Worm (Caenorhabditis elegans) whole organism, L1 larva: Measurements from ENCODE around the gene F18E9.1.
A peak's percentile ranks its signal among the peaks of the same experiment; 100 is the strongest.

Source experiments
- C04F5.9 ChIP-seq: sonication (generic microtip); optimal IDR thresholded peaks from 2 replicates; lab custom pipeline; 2016; ENCODE audit warnings: missing genetic modification characterization, missing compliant biosample characterization
- C34B4.2 ChIP-seq: sonication (generic microtip); optimal IDR thresholded peaks from 2 replicates; lab custom pipeline; 2017; ENCODE audit warnings: mild to moderate bottlenecking, missing genetic modification characterization, missing compliant biosample characterization
- aha-1 ChIP-seq: fragments of 150-350 bp; optimal IDR thresholded peaks from 2 replicates; lab custom pipeline; 2014; ENCODE audit warnings: missing biosample characterization, missing genetic modification characterization
- aly-2 ChIP-seq: fragments of 150-350 bp; optimal IDR thresholded peaks from 2 replicates; lab custom pipeline; 2014; ENCODE audit warnings: missing biosample characterization, missing genetic modification characterization
- ama-1 ChIP-seq: fragments of 150-350 bp; optimal IDR thresholded peaks from 2 replicates; lab custom pipeline; 2014
- blmp-1 ChIP-seq: fragments of 150-350 bp; optimal IDR thresholded peaks from 2 replicates; lab custom pipeline; 2014; ENCODE audit warnings: missing biosample characterization, missing genetic modification characterization
- ceh-8 ChIP-seq: fragments of 200-800 bp; sonication (Bioruptor generic); optimal IDR thresholded peaks from 2 replicates; lab custom pipeline; 2018; ENCODE audit warnings: mild to moderate bottlenecking, missing genetic modification characterization, moderate library complexity, missing compliant biosample characterization
- ceh-88 ChIP-seq: fragments of 200-800 bp; sonication (Bioruptor generic); IDR thresholded peaks from 2 replicates; pipeline ENCODE4 v1.3.6; 2022; ENCODE audit warnings: missing genetic modification characterization, missing compliant biosample characterization
- ceh-90 ChIP-seq: sonication (generic microtip); optimal IDR thresholded peaks from 2 replicates; lab custom pipeline; 2016; ENCODE audit warnings: missing genetic modification characterization, missing compliant biosample characterization
- ces-1 ChIP-seq: fragments of 150-350 bp; optimal IDR thresholded peaks from 2 replicates; lab custom pipeline; 2014; ENCODE audit warnings: missing biosample characterization, missing genetic modification reagents, missing genetic modification characterization
- efl-3 ChIP-seq: fragments of 200-800 bp; sonication (Bioruptor generic); optimal IDR thresholded peaks from 2 replicates; lab custom pipeline; 2018; ENCODE audit warnings: mild to moderate bottlenecking, missing genetic modification characterization, missing compliant biosample characterization
- egl-27 ChIP-seq, 2 experiments: fragments of 150-350 bp in 1 of 2; sonication (generic microtip); optimal IDR thresholded peaks; 3 replicates each; lab custom pipeline; 2017 to 2018; ENCODE audit warnings: missing biosample characterization in 2 of 2, missing genetic modification characterization in 2 of 2, missing genetic modification reagents in 2 of 2
- elt-2 ChIP-seq: sonication (generic microtip); optimal IDR thresholded peaks from 2 replicates; lab custom pipeline; 2016; ENCODE audit warnings: missing genetic modification characterization, mild to moderate bottlenecking, inconsistent platforms, missing compliant biosample characterization, missing genetic modification reagents
- elt-3 ChIP-seq, 6 experiments: fragments of 150-350 bp in 1 of 6; sonication (generic microtip); optimal IDR thresholded peaks; 2 replicates each; lab custom pipeline; 2017 to 2018; ENCODE audit warnings: missing biosample characterization in 6 of 6, missing genetic modification characterization in 6 of 6, inconsistent platforms in 1 of 6
- ets-5 ChIP-seq: fragments of 200-800 bp; sonication (Bioruptor generic); IDR thresholded peaks from 2 replicates; pipeline ENCODE4 v1.3.6; 2022; ENCODE audit warnings: missing genetic modification characterization, missing compliant biosample characterization
- fkh-10 ChIP-seq: sonication (generic microtip); optimal IDR thresholded peaks from 2 replicates; lab custom pipeline; 2017; ENCODE audit warnings: missing biosample characterization, missing genetic modification reagents, missing genetic modification characterization
- fkh-4 ChIP-seq: sonication (generic microtip); optimal IDR thresholded peaks from 2 replicates; lab custom pipeline; 2016; ENCODE audit warnings: missing compliant biosample characterization, missing genetic modification characterization, borderline replicate concordance
- hpl-2 ChIP-seq: fragments of 150-350 bp; optimal IDR thresholded peaks from 2 replicates; lab custom pipeline; 2014; ENCODE audit warnings: missing biosample characterization, missing genetic modification reagents, missing genetic modification characterization
- irx-1 ChIP-seq: sonication (generic microtip); optimal IDR thresholded peaks from 2 replicates; lab custom pipeline; 2016; ENCODE audit warnings: missing genetic modification characterization, missing compliant biosample characterization
- lin-14 ChIP-seq: fragments of 200-800 bp; sonication (Bioruptor generic); optimal IDR thresholded peaks from 2 replicates; lab custom pipeline; 2018; ENCODE audit warnings: mild to moderate bottlenecking, missing genetic modification characterization, moderate library complexity, missing compliant biosample characterization
- lin-15B ChIP-seq: fragments of 150-350 bp; sonication (generic microtip); optimal IDR thresholded peaks from 3 replicates; lab custom pipeline; 2014; ENCODE audit warnings: missing biosample characterization, missing genetic modification characterization
- lin-35 ChIP-seq, 2 experiments: fragments of 150-350 bp; optimal IDR thresholded peaks; 2 replicates each; lab custom pipeline; 2014; ENCODE audit warnings: missing biosample characterization in 2 of 2, missing genetic modification characterization in 2 of 2, missing genetic modification reagents in 2 of 2
- lin-39 ChIP-seq: fragments of 150-350 bp; optimal IDR thresholded peaks from 2 replicates; lab custom pipeline; 2014; ENCODE audit warnings: missing biosample characterization, missing genetic modification reagents, missing genetic modification characterization
- lsy-2 ChIP-seq, 2 experiments: fragments of 150-350 bp; optimal IDR thresholded peaks; 2 replicates each; lab custom pipeline; 2014; ENCODE audit warnings: missing biosample characterization in 2 of 2, missing genetic modification characterization in 2 of 2
- mab-9 ChIP-seq: fragments of 200-800 bp; sonication (Bioruptor generic); IDR thresholded peaks from 2 replicates; pipeline ENCODE4 v1.3.6; 2022; ENCODE audit warnings: missing genetic modification reagents, missing genetic modification characterization, missing compliant biosample characterization
- mdl-1 ChIP-seq, 2 experiments: fragments of 150-350 bp; optimal IDR thresholded peaks; 2 replicates each; lab custom pipeline; 2014 to 2017; ENCODE audit warnings: missing biosample characterization in 2 of 2, missing genetic modification characterization in 2 of 2, inconsistent platforms in 1 of 2
- mep-1 ChIP-seq: fragments of 150-350 bp; optimal IDR thresholded peaks from 2 replicates; lab custom pipeline; 2014; ENCODE audit warnings: missing biosample characterization, missing genetic modification characterization
- nhr-20 ChIP-seq: sonication (generic microtip); optimal IDR thresholded peaks from 2 replicates; lab custom pipeline; 2016; ENCODE audit warnings: mild to moderate bottlenecking, missing genetic modification characterization, missing compliant biosample characterization
- nhr-237 ChIP-seq: fragments of 150-350 bp; optimal IDR thresholded peaks from 2 replicates; lab custom pipeline; 2014; ENCODE audit warnings: missing biosample characterization, missing genetic modification characterization
- nhr-28 ChIP-seq: fragments of 150-350 bp; optimal IDR thresholded peaks from 2 replicates; lab custom pipeline; 2014; ENCODE audit warnings: missing biosample characterization, missing genetic modification characterization
- nhr-47 ChIP-seq: sonication (generic microtip); optimal IDR thresholded peaks from 2 replicates; lab custom pipeline; 2016; ENCODE audit warnings: mild to moderate bottlenecking, missing genetic modification characterization, moderate library complexity, missing compliant biosample characterization
- nhr-77 ChIP-seq: fragments of 150-350 bp; optimal IDR thresholded peaks from 2 replicates; lab custom pipeline; 2014; ENCODE audit warnings: missing biosample characterization, missing genetic modification characterization
- nhr-85 ChIP-seq: sonication (generic microtip); peaks from one replicate; lab custom pipeline; 2016; ENCODE audit warnings: missing genetic modification characterization, inconsistent platforms, missing compliant biosample characterization
- nhr-90 ChIP-seq: sonication (generic microtip); optimal IDR thresholded peaks from 2 replicates; lab custom pipeline; 2016; ENCODE audit warnings: mild to moderate bottlenecking, missing genetic modification characterization, missing compliant biosample characterization; ENCODE audit not compliant: poor library complexity
- pag-3 ChIP-seq: sonication (generic microtip); optimal IDR thresholded peaks from 2 replicates; lab custom pipeline; 2017; ENCODE audit warnings: missing genetic modification characterization, mild to moderate bottlenecking, missing compliant biosample characterization, antibody characterized with exemption, borderline replicate concordance; ENCODE audit not compliant: insufficient read depth
- snpc-4 ChIP-seq: fragments of 150-350 bp; optimal IDR thresholded peaks from 2 replicates; lab custom pipeline; 2014; ENCODE audit warnings: missing biosample characterization, missing genetic modification characterization
- sox-4 ChIP-seq: sonication (generic microtip); optimal IDR thresholded peaks from 2 replicates; lab custom pipeline; 2016; ENCODE audit warnings: missing genetic modification characterization, missing compliant biosample characterization
- sptf-1 ChIP-seq: fragments of 150-350 bp; optimal IDR thresholded peaks from 2 replicates; lab custom pipeline; 2014; ENCODE audit warnings: missing biosample characterization, missing genetic modification characterization
- swsn-7 ChIP-seq: sonication (generic microtip); optimal IDR thresholded peaks from 2 replicates; lab custom pipeline; 2016; ENCODE audit warnings: missing genetic modification characterization, missing compliant biosample characterization
- tbx-2 ChIP-seq: sonication (generic microtip); optimal IDR thresholded peaks from 2 replicates; lab custom pipeline; 2016; ENCODE audit warnings: missing genetic modification characterization, missing compliant biosample characterization
- unc-30 ChIP-seq: sonication (generic microtip); optimal IDR thresholded peaks from 2 replicates; lab custom pipeline; 2017; ENCODE audit warnings: missing biosample characterization, missing genetic modification characterization
- unc-86 ChIP-seq: sonication (generic microtip); optimal IDR thresholded peaks from 2 replicates; lab custom pipeline; 2016; ENCODE audit warnings: missing genetic modification characterization, missing compliant biosample characterization
- unc-98 ChIP-seq: fragments of 200-800 bp; sonication (Bioruptor generic); IDR thresholded peaks from 2 replicates; pipeline ENCODE4 v1.3.6; 2022; ENCODE audit warnings: missing genetic modification characterization, missing compliant biosample characterization
- vab-15 ChIP-seq: sonication (generic microtip); optimal IDR thresholded peaks from 2 replicates; lab custom pipeline; 2017; ENCODE audit warnings: missing genotype, mild to moderate bottlenecking, missing genetic modification characterization, missing compliant biosample characterization
- xbp-1 ChIP-seq: sonication (generic microtip); optimal IDR thresholded peaks from 2 replicates; lab custom pipeline; 2016; ENCODE audit warnings: missing genetic modification characterization, missing compliant biosample characterization
- zag-1 ChIP-seq: fragments of 150-350 bp; optimal IDR thresholded peaks from 2 replicates; lab custom pipeline; 2014; ENCODE audit warnings: missing biosample characterization, missing genetic modification characterization
- zip-4 ChIP-seq: fragments of 200-800 bp; sonication (Bioruptor generic); optimal IDR thresholded peaks from 2 replicates; lab custom pipeline; 2018; ENCODE audit warnings: mild to moderate bottlenecking, missing genetic modification characterization, moderate library complexity, missing compliant biosample characterization
- ztf-11 ChIP-seq, 2 experiments: sonication (generic microtip); optimal IDR thresholded peaks; 2 replicates each; lab custom pipeline; 2016 to 2017; ENCODE audit warnings: missing genetic modification characterization in 2 of 2, missing biosample characterization in 1 of 2, missing compliant biosample characterization in 1 of 2
- ztf-4 ChIP-seq: fragments of 150-350 bp; optimal IDR thresholded peaks from 2 replicates; lab custom pipeline; 2014; ENCODE audit warnings: missing biosample characterization, missing genetic modification characterization

Gene F18E9.1

DNA sequence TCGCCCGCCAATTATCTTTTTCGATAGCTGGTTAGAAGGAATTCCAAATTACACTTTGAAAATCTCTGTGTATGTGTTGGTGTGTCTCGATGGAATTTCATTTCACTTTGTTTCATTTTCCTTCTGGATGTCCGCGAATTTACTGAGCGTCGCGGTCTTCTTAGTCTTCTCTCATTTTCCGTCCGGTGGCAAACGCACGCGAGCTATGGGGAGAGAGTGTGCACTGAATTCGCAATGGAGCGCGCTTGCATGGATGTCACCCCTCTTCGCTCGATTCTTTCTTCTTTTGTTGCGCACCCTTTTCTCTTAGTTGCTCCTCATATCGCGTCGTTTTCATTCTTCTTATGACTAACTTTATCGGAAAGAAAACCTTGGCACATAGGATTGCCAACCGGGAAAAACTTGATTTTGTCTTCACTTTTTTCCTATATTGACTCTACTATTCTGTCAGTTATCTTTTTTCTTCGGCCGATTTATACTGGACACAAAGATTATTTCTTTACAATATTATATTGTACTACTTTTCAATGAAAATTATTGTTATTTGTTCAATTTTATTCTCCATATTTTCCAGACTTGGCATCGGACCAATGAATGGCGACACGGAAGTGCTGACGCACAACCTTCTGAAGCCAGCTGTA is 49.5 kb upstream of the F18E9.1 start, which contains the start of gene dhhc-14 (continued):
- TF ChIP-seq ets-5 = no peak
- no peak for TF ChIP-seq egl-27 (tag; optimal IDR thresholded peaks at IDR 0.05; lab: Kevin White, UChicago)
- no peak for TF ChIP-seq ceh-90 (tag; lab: Kevin White, UChicago)
- peak; percentile 32 for TF ChIP-seq tbx-2 (tag; lab: Kevin White, UChicago)
- no peak for TF ChIP-seq C04F5.9 (tag; lab: Kevin White, UChicago)
- TF ChIP-seq fkh-10 (GFP tag; lab: Kevin White, UChicago) = no peak
- peak; percentile 16 for TF ChIP-seq nhr-20 (tag; lab: Kevin White, UChicago)
- TF ChIP-seq unc-30 (tag; lab: Kevin White, UChicago) = no peak
- no peak for TF ChIP-seq ceh-8 (GFP tag; lab: Kevin White, UChicago)
- no peak for TF ChIP-seq ceh-88 (GFP tag; lab: Robert Waterston, UW)
- TF ChIP-seq ztf-11 (tag; optimal IDR thresholded peaks at IDR 0.05; lab: Kevin White, UChicago) = no peak
- no peak for TF ChIP-seq elt-2
- TF ChIP-seq ama-1 (lab: Kevin White, UChicago) = no peak
- no peak for TF ChIP-seq unc-98 (GFP tag; lab: Robert Waterston, UW)
- TF ChIP-seq nhr-237 (tag; lab: Kevin White, UChicago) = no peak
- no peak for TF ChIP-seq hpl-2
- peak; percentile 26 to 41 for TF ChIP-seq lin-35 (GFP tag; optimal IDR thresholded peaks at IDR 0.05; lab: Kevin White, UChicago)
- TF ChIP-seq snpc-4 (tag; lab: Kevin White, UChicago) = no peak
- TF ChIP-seq lin-39 (tag; lab: Kevin White, UChicago) = no peak
- no peak for TF ChIP-seq C34B4.2 (tag; lab: Kevin White, UChicago)
- TF ChIP-seq ces-1 = no peak
- TF ChIP-seq lin-14 (GFP tag; lab: Kevin White, UChicago) = peak; percentile 72
- no peak for TF ChIP-seq nhr-28
- no peak for TF ChIP-seq elt-3 (tag; optimal IDR thresholded peaks at IDR 0.05; lab: Kevin White, UChicago)
- TF ChIP-seq nhr-77 = peak; percentile 20
- no peak for TF ChIP-seq pag-3 (tag; lab: Kevin White, UChicago)
- TF ChIP-seq xbp-1 (tag; lab: Kevin White, UChicago) = peak; percentile 46
- no peak for TF ChIP-seq aly-2 (tag; lab: Kevin White, UChicago)
- TF ChIP-seq zag-1 = no peak
- no peak for TF ChIP-seq unc-86 (tag; lab: Kevin White, UChicago)
- no peak for TF ChIP-seq irx-1 (tag; lab: Kevin White, UChicago)
- no peak for TF ChIP-seq vab-15
- TF ChIP-seq zip-4 (GFP tag; lab: Kevin White, UChicago) = no peak
- TF ChIP-seq ztf-4 = no peak
- TF ChIP-seq aha-1 (tag; lab: Kevin White, UChicago) = no peak

DNA sequence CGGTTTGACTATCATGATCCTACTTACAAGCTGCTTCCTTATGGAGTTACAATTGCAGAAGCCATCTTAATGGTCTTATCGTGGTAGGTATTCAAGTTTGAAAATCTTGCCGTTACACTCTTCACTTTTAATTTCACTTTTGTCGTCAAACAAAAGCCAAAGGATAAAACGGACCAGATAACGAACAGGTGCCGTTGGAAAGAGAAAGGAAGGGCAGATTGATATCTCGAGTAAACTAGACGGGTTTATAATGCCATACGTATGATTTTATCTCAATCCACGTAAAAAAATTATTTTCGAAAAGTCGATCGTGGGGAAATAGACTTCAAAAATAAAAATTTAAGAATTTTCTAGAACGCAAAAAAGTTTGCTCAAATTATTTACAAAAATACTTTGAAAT is 47.3 kb upstream of the F18E9.1 start:
- TF ChIP-seq lin-15B (tag; lab: Kevin White, UChicago) (no peak), nhr-90 (tag; lab: Kevin White, UChicago) (no peak), sptf-1 (tag; lab: Kevin White, UChicago) (no peak), ets-5 (no peak), blmp-1 (tag; lab: Kevin White, UChicago) (peak; percentile 76)
- TF ChIP-seq, all 84 proteins: peak for 1

DNA sequence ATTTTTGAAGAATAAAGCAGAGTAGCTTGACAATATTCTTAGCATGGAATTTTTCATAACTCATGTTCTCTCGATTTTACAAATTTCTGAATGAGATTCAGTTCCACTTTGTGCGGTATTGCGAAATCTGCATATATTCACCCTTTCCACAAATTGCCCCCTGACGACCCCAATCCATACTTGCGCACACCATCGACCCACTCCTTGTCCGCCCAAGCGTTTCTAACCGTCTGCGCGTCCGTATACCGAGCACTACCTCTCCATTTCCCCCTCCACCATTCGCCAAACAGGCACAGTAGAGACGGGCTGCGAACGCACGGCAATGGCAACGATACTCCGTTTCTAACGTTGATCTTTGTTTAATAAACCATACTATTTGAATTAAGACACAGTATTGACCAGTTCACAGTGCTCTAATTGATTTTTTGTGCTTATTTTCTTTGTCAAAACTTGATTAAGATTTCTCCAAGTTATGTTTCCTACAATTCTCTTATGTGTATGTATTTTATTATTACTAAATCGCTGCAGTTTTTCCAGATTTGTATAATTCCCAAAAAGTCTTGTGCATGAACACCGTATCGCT is 44.6 kb upstream of the F18E9.1 start, which contains the start of gene utx-1:
Gene utx-1, plus strand, starts transcription at position 533 of the 583 bp plus-strand sequence.
- TF ChIP-seq lsy-2 (tag; optimal IDR thresholded peaks at IDR 0.05; lab: Kevin White, UChicago) (peak in 1 of 2 experiments; percentile 29), blmp-1 (tag; lab: Kevin White, UChicago) (peak; percentile 4), lin-14 (GFP tag; lab: Kevin White, UChicago) (peak; percentile 59), swsn-7 (tag; lab: Kevin White, UChicago) (peak; percentile 30), mab-9 (GFP tag; lab: Robert Waterston, UW) (0 out of 2 replicates have a peak, but pooled peaks have one; percentile 21), aly-2 (tag; lab: Kevin White, UChicago) (no peak), mdl-1 (tag; optimal IDR thresholded peaks at IDR 0.05; lab: Kevin White, UChicago) (peak in 1 of 2 experiments; percentile 12), sptf-1 (tag; lab: Kevin White, UChicago) (no peak), nhr-90 (tag; lab: Kevin White, UChicago) (peak; percentile 28), efl-3 (GFP tag; lab: Kevin White, UChicago) (no peak), ztf-11 (tag; optimal IDR thresholded peaks at IDR 0.05; lab: Kevin White, UChicago) (peak in 1 of 2 experiments; percentile 37), pag-3 (tag; lab: Kevin White, UChicago) (no peak), mep-1 (peak; percentile 21), sox-4 (tag; lab: Kevin White, UChicago) (no peak), fkh-4 (tag; lab: Kevin White, UChicago) (no peak), nhr-47 (tag; lab: Kevin White, UChicago) (peak; percentile 28), nhr-85 (tag; lab: Kevin White, UChicago) (peak; percentile 55), zip-4 (GFP tag; lab: Kevin White, UChicago) (peak; percentile 86)
